Fruit fly (Drosophila melanogaster) whole organism, pupa: ENCODE results near the gene L2HGDH.

ENCODE experiments used
- CG10348 ChIP-seq: fragments of 200-800 bp; sonication (Bioruptor generic); IDR thresholded peaks from 2 replicates; pipeline ENCODE4 v1.3.6; 2022; ENCODE audit warnings: missing biosample characterization, missing genetic modification characterization
- CG12605 ChIP-seq: fragments of 200-800 bp; sonication (Bioruptor generic); IDR thresholded peaks from 2 replicates; pipeline ENCODE4 v1.3.6; 2022; ENCODE audit warnings: missing biosample characterization, missing genetic modification characterization
- CG13204 ChIP-seq: fragments of 200-800 bp; sonication (Bioruptor generic); optimal IDR thresholded peaks from 2 replicates; lab custom pipeline; 2018; ENCODE audit warnings: missing biosample characterization, mild to moderate bottlenecking, missing genetic modification characterization, moderate library complexity
- CG14655 ChIP-seq: fragments of 200-800 bp; sonication (Bioruptor generic); optimal IDR thresholded peaks from 3 replicates; lab custom pipeline; 2017; ENCODE audit warnings: mild to moderate bottlenecking, missing biosample characterization, missing genetic modification reagents, missing genetic modification characterization
- CG15710 ChIP-seq: fragments of 200-800 bp; sonication (Bioruptor generic); optimal IDR thresholded peaks from 2 replicates; lab custom pipeline; 2018; ENCODE audit warnings: missing biosample characterization, mild to moderate bottlenecking, missing genetic modification characterization, moderate library complexity
- CG17806 ChIP-seq: fragments of 200-800 bp; sonication (Bioruptor generic); optimal IDR thresholded peaks from 2 replicates; lab custom pipeline; 2018; ENCODE audit warnings: missing biosample characterization, mild to moderate bottlenecking, missing genetic modification characterization, moderate library complexity
- CG32121 ChIP-seq: fragments of 200-800 bp; sonication (Bioruptor generic); IDR thresholded peaks from 2 replicates; pipeline ENCODE4 v1.3.6; 2022; ENCODE audit warnings: missing biosample characterization, missing genetic modification characterization
- CG34367 ChIP-seq: fragments of 200-800 bp; sonication (Bioruptor generic); optimal IDR thresholded peaks from 2 replicates; lab custom pipeline; 2018; ENCODE audit warnings: missing biosample characterization, mild to moderate bottlenecking, missing genetic modification characterization
- CG4496 ChIP-seq: fragments of 200-800 bp; sonication (Bioruptor generic); IDR thresholded peaks from 3 replicates; pipeline ENCODE4 v1.3.6; 2022; ENCODE audit warnings: missing biosample characterization, missing genetic modification characterization
- CG8159 ChIP-seq: fragments of 200-800 bp; sonication (Bioruptor generic); optimal IDR thresholded peaks from 3 replicates; lab custom pipeline; 2018; ENCODE audit warnings: missing biosample characterization, mild to moderate bottlenecking, missing genetic modification characterization, moderate library complexity
- CG8301 ChIP-seq: fragments of 200-800 bp; sonication (Bioruptor generic); optimal IDR thresholded peaks from 2 replicates; lab custom pipeline; 2018; ENCODE audit warnings: missing biosample characterization, mild to moderate bottlenecking, missing genetic modification characterization
- CG9948 ChIP-seq: fragments of 200-800 bp; sonication (Bioruptor generic); optimal IDR thresholded peaks from 2 replicates; lab custom pipeline; 2018; ENCODE audit warnings: missing biosample characterization, mild to moderate bottlenecking, missing genetic modification characterization, moderate library complexity
- D1 ChIP-seq: fragments of 200-800 bp; sonication (Bioruptor generic); optimal IDR thresholded peaks from 2 replicates; lab custom pipeline; 2018; ENCODE audit warnings: missing biosample characterization, mild to moderate bottlenecking, missing genetic modification characterization, moderate library complexity
- EcR ChIP-seq: fragments of 200-800 bp; sonication (Bioruptor generic); optimal IDR thresholded peaks from 3 replicates; lab custom pipeline; 2019; ENCODE audit warnings: missing biosample characterization, missing genetic modification characterization, mild to moderate bottlenecking, moderate library complexity, missing genetic modification reagents
- Ets98B ChIP-seq: fragments of 200-800 bp; sonication (Bioruptor generic); IDR thresholded peaks from 2 replicates; pipeline ENCODE4 v1.3.6; 2022; ENCODE audit warnings: missing biosample characterization, missing genetic modification characterization
- Pif1A ChIP-seq: fragments of 200-800 bp; sonication (Bioruptor generic); optimal IDR thresholded peaks from 3 replicates; lab custom pipeline; 2016; ENCODE audit warnings: missing biosample characterization, missing genetic modification characterization
- Pif1B ChIP-seq: fragments of 200-800 bp; sonication (Bioruptor generic); optimal IDR thresholded peaks from 3 replicates; lab custom pipeline; 2016; ENCODE audit warnings: missing biosample characterization, missing genetic modification characterization
- Snoo ChIP-seq: fragments of 200-800 bp; sonication (Bioruptor generic); optimal IDR thresholded peaks from 3 replicates; lab custom pipeline; 2017; ENCODE audit warnings: missing biosample characterization, mild to moderate bottlenecking, missing genetic modification characterization, inconsistent platforms
- fd96Ca ChIP-seq: fragments of 200-800 bp; sonication (Bioruptor generic); IDR thresholded peaks from 3 replicates; pipeline ENCODE4 v1.3.6; 2022; ENCODE audit warnings: missing biosample characterization, missing genetic modification characterization
- gl ChIP-seq: fragments of 200-800 bp; sonication (Bioruptor generic); optimal IDR thresholded peaks from 2 replicates; lab custom pipeline; 2018; ENCODE audit warnings: missing biosample characterization, mild to moderate bottlenecking, missing genetic modification characterization
- rn ChIP-seq: fragments of 200-800 bp; sonication (Bioruptor generic); IDR thresholded peaks from 2 replicates; pipeline ENCODE4 v1.3.6; 2022; ENCODE audit warnings: missing biosample characterization, missing genetic modification characterization

Gene L2HGDH

dm6 chr2L:18974063-18974779 lies at the start of gene L2HGDH, which contains the start of gene CG10431:
Gene L2HGDH (minus strand): TSS chr2L:18974448.
Gene CG10431 (plus strand): TSS chr2L:18974710.
- TF ChIP-seq CG8159 (tag; lab: Kevin White, UChicago) (peak; percentile 64), EcR (peak; percentile 36), Pif1B (no peak), Ets98B (GFP tag; lab: Robert Waterston, UW) (peak; percentile 13), CG34367 (no peak), CG4496 (GFP tag; lab: Robert Waterston, UW) (no peak), Snoo (tag; lab: Kevin White, UChicago) (peak; percentile 59), D1 (tag; lab: Kevin White, UChicago) (no peak), CG8301 (tag; lab: Kevin White, UChicago) (peak; percentile 38), CG12605 (GFP tag; lab: Robert Waterston, UW) (no peak), CG14655 (GFP tag; lab: Kevin White, UChicago) (no peak), CG32121 (no peak), CG17806 (peak; percentile 50), CG10348 (no peak), CG15710 (tag; lab: Kevin White, UChicago) (peak; percentile 56), fd96Ca (no peak), CG9948 (peak; percentile 43), Pif1A (GFP tag; lab: Kevin White, UChicago) (no peak), rn (GFP tag; lab: Robert Waterston, UW) (no peak), CG13204 (GFP tag; lab: Kevin White, UChicago) (no peak), gl (tag; lab: Kevin White, UChicago) (no peak)

dm6 chr2L:19022221-19022516 lies 47.9 kb upstream of the L2HGDH start, which contains the start of gene CG15172:
Gene CG15172 (plus strand): TSS chr2L:19022417.
- no peak for TF ChIP-seq Snoo (tag; lab: Kevin White, UChicago)
- TF ChIP-seq CG8301 (tag; lab: Kevin White, UChicago): no peak
- no peak for TF ChIP-seq fd96Ca
- no peak for TF ChIP-seq CG15710 (tag; lab: Kevin White, UChicago)
- no peak for TF ChIP-seq rn (GFP tag; lab: Robert Waterston, UW)
- TF ChIP-seq CG12605 (GFP tag; lab: Robert Waterston, UW): no peak
- TF ChIP-seq Pif1B: no peak
- no peak for TF ChIP-seq CG32121
- TF ChIP-seq CG14655 (GFP tag; lab: Kevin White, UChicago): no peak
- no peak for TF ChIP-seq EcR
- no peak for TF ChIP-seq D1 (tag; lab: Kevin White, UChicago)
- no peak for TF ChIP-seq CG34367
- TF ChIP-seq Pif1A (GFP tag; lab: Kevin White, UChicago): no peak

dm6 chr2L:19021278-19022220 lies 47.3 kb upstream of the L2HGDH start:
- TF ChIP-seq CG17806: peak; percentile 78
- peak; percentile 93 for TF ChIP-seq CG15710 (tag; lab: Kevin White, UChicago)
- peak; percentile 81 for TF ChIP-seq CG8301 (tag; lab: Kevin White, UChicago)
- TF ChIP-seq EcR: peak; percentile 9
- peak; percentile 49; the same call in 1 of the 2 replicates for TF ChIP-seq CG12605 (GFP tag; lab: Robert Waterston, UW)
- no peak for TF ChIP-seq rn (GFP tag; lab: Robert Waterston, UW)
- TF ChIP-seq CG9948: peak; percentile 85
- peak; percentile 91 for TF ChIP-seq Pif1B
- 0 out of 3 replicates have a peak, but pooled peaks have one; percentile 47 for TF ChIP-seq CG4496 (GFP tag; lab: Robert Waterston, UW)
- TF ChIP-seq gl (tag; lab: Kevin White, UChicago): peak; percentile 75
- no peak for TF ChIP-seq Ets98B (GFP tag; lab: Robert Waterston, UW)
- no peak; the same call in 2 of the 3 replicates for TF ChIP-seq fd96Ca
- TF ChIP-seq Snoo (tag; lab: Kevin White, UChicago): peak; percentile 87
- peak; percentile 81 for TF ChIP-seq Pif1A (GFP tag; lab: Kevin White, UChicago)
- peak; percentile 83 for TF ChIP-seq CG34367
- peak; percentile 86 for TF ChIP-seq CG14655 (GFP tag; lab: Kevin White, UChicago)
- TF ChIP-seq CG8159 (tag; lab: Kevin White, UChicago): peak; percentile 89
- TF ChIP-seq CG13204 (GFP tag; lab: Kevin White, UChicago): peak; percentile 72
- TF ChIP-seq D1 (tag; lab: Kevin White, UChicago): peak; percentile 30
- TF ChIP-seq CG32121: no peak
- TF ChIP-seq CG10348: no peak

dm6 chr2L:19019640-19020039 lies 45.4 kb upstream of the L2HGDH start:
- TF ChIP-seq CG13204 (GFP tag; lab: Kevin White, UChicago) (peak; percentile 58), Ets98B (GFP tag; lab: Robert Waterston, UW) (no peak)

- no peak for TF ChIP-seq EcR
- TF ChIP-seq CG17806: no peak
- TF ChIP-seq CG9948: no peak
- TF ChIP-seq CG8159 (tag; lab: Kevin White, UChicago): peak; percentile 50
- TF ChIP-seq CG13204 (GFP tag; lab: Kevin White, UChicago): no peak
- no peak for TF ChIP-seq Snoo (tag; lab: Kevin White, UChicago)
- TF ChIP-seq CG14655 (GFP tag; lab: Kevin White, UChicago): peak; percentile 19
- TF ChIP-seq gl (tag; lab: Kevin White, UChicago): no peak
- TF ChIP-seq CG32121: no peak
- TF ChIP-seq rn (GFP tag; lab: Robert Waterston, UW): no peak
- no peak for TF ChIP-seq fd96Ca
- peak; percentile 38 for TF ChIP-seq CG15710 (tag; lab: Kevin White, UChicago)
- TF ChIP-seq D1 (tag; lab: Kevin White, UChicago): no peak
- no peak for TF ChIP-seq CG10348
- TF ChIP-seq CG34367: no peak
- TF ChIP-seq CG12605 (GFP tag; lab: Robert Waterston, UW): no peak
- TF ChIP-seq CG8301 (tag; lab: Kevin White, UChicago): no peak
- TF ChIP-seq Pif1B: no peak
- no peak for TF ChIP-seq Ets98B (GFP tag; lab: Robert Waterston, UW)
- peak; percentile 3 for TF ChIP-seq Pif1A (GFP tag; lab: Kevin White, UChicago)
- TF ChIP-seq CG4496 (GFP tag; lab: Robert Waterston, UW): no peak
These were observed 44.9 kb upstream of the L2HGDH start for dm6 chr2L:19019160-19019592.
